Worm (Caenorhabditis elegans) whole organism, mixed stage, embryonic: ENCODE data around the gene F40F8.5.

ENCODE experiments used
- M03D4.4 ChIP-seq: sonication (generic microtip); optimal IDR thresholded peaks from 2 replicates; lab custom pipeline; 2017; ENCODE audit warnings: mild to moderate bottlenecking, missing genetic modification characterization, missing compliant biosample characterization
- bed-3 ChIP-seq: fragments of 200-800 bp; sonication (Bioruptor generic); optimal IDR thresholded peaks from 3 replicates; lab custom pipeline; 2018; ENCODE audit warnings: mild to moderate bottlenecking, missing genetic modification characterization, moderate library complexity, missing compliant biosample characterization
- blmp-1 ChIP-seq: fragments of 150-350 bp; optimal IDR thresholded peaks from 2 replicates; lab custom pipeline; 2014; ENCODE audit warnings: missing biosample characterization, missing genetic modification characterization
- ceh-39 ChIP-seq: fragments of 150-350 bp; optimal IDR thresholded peaks from 2 replicates; lab custom pipeline; 2014; ENCODE audit warnings: missing biosample characterization, missing genetic modification characterization
- ceh-43 ChIP-seq: fragments of 200-800 bp; sonication (Bioruptor generic); optimal IDR thresholded peaks from 2 replicates; lab custom pipeline; 2018; ENCODE audit warnings: mild to moderate bottlenecking, missing genetic modification characterization, moderate library complexity, missing compliant biosample characterization
- ceh-83 ChIP-seq: fragments of 200-800 bp; sonication (Bioruptor generic); optimal IDR thresholded peaks from 2 replicates; lab custom pipeline; 2018; ENCODE audit warnings: mild to moderate bottlenecking, missing genetic modification characterization, missing compliant biosample characterization
- ces-1 ChIP-seq: fragments of 150-350 bp; optimal IDR thresholded peaks from 2 replicates; lab custom pipeline; 2014; ENCODE audit warnings: missing biosample characterization, missing genetic modification reagents, missing genetic modification characterization
- cnd-1 ChIP-seq: fragments of 200-800 bp; sonication (Bioruptor generic); optimal IDR thresholded peaks from 2 replicates; lab custom pipeline; 2018; ENCODE audit warnings: mild to moderate bottlenecking, missing genetic modification characterization, missing compliant biosample characterization
- drap-1 ChIP-seq: fragments of 200-800 bp; sonication (Bioruptor generic); optimal IDR thresholded peaks from 3 replicates; lab custom pipeline; 2018; ENCODE audit warnings: mild to moderate bottlenecking, missing genetic modification characterization, missing compliant biosample characterization
- elt-1 ChIP-seq: sonication (generic microtip); optimal IDR thresholded peaks from 2 replicates; lab custom pipeline; 2017; ENCODE audit warnings: missing genetic modification characterization, mild to moderate bottlenecking, missing compliant biosample characterization, antibody characterized with exemption, moderate library complexity, borderline replicate concordance; ENCODE audit not compliant: insufficient read depth
- elt-3 ChIP-seq: fragments of 150-350 bp; optimal IDR thresholded peaks from 2 replicates; lab custom pipeline; 2014; ENCODE audit warnings: missing biosample characterization, missing genetic modification characterization
- flh-1 ChIP-seq: fragments of 200-800 bp; sonication (Bioruptor generic); optimal IDR thresholded peaks from 2 replicates; lab custom pipeline; 2018; ENCODE audit warnings: mild to moderate bottlenecking, missing genetic modification characterization, moderate library complexity, missing compliant biosample characterization
- ham-2 ChIP-seq: fragments of 200-800 bp; sonication (Bioruptor generic); optimal IDR thresholded peaks from 2 replicates; lab custom pipeline; 2018; ENCODE audit warnings: mild to moderate bottlenecking, missing genetic modification characterization, missing compliant biosample characterization
- hlh-1 ChIP-seq: fragments of 150-350 bp; optimal IDR thresholded peaks from 2 replicates; lab custom pipeline; 2014; ENCODE audit warnings: missing biosample characterization, missing genetic modification reagents, missing genetic modification characterization
- lin-13 ChIP-seq: fragments of 150-350 bp; optimal IDR thresholded peaks from 2 replicates; lab custom pipeline; 2014; ENCODE audit warnings: missing biosample characterization, missing genetic modification characterization
- lsy-2 ChIP-seq: fragments of 150-350 bp; optimal IDR thresholded peaks from 2 replicates; lab custom pipeline; 2014; ENCODE audit warnings: missing biosample characterization, missing genetic modification characterization
- mab-5 ChIP-seq: fragments of 150-350 bp; optimal IDR thresholded peaks from 2 replicates; lab custom pipeline; 2014; ENCODE audit warnings: missing biosample characterization, missing genetic modification characterization
- mls-2 ChIP-seq: sonication (generic microtip); optimal IDR thresholded peaks from 2 replicates; lab custom pipeline; 2016; ENCODE audit warnings: mild to moderate bottlenecking, missing genetic modification characterization, moderate library complexity, missing compliant biosample characterization
- nhr-12 ChIP-seq: fragments of 150-350 bp; optimal IDR thresholded peaks from 2 replicates; lab custom pipeline; 2014; ENCODE audit warnings: missing biosample characterization, missing genetic modification characterization
- nhr-237 ChIP-seq: fragments of 150-350 bp; optimal IDR thresholded peaks from 2 replicates; lab custom pipeline; 2014; ENCODE audit warnings: missing biosample characterization, missing genetic modification characterization
- nhr-28 ChIP-seq: fragments of 150-350 bp; optimal IDR thresholded peaks from 2 replicates; lab custom pipeline; 2014; ENCODE audit warnings: missing biosample characterization, missing genetic modification characterization
- pha-4 ChIP-seq: fragments of 150-350 bp; optimal IDR thresholded peaks from 2 replicates; lab custom pipeline; 2018; ENCODE audit warnings: missing biosample characterization, missing genetic modification reagents, missing genetic modification characterization
- sem-2 ChIP-seq: fragments of 200-800 bp; sonication (Bioruptor generic); optimal IDR thresholded peaks from 2 replicates; lab custom pipeline; 2018; ENCODE audit warnings: mild to moderate bottlenecking, missing genetic modification characterization, missing compliant biosample characterization
- snpc-4 ChIP-seq: fragments of 150-350 bp; optimal IDR thresholded peaks from 2 replicates; lab custom pipeline; 2014; ENCODE audit warnings: missing biosample characterization, missing genetic modification characterization
- sptf-1 ChIP-seq: sonication (generic microtip); optimal IDR thresholded peaks from 2 replicates; lab custom pipeline; 2017; ENCODE audit warnings: mild to moderate bottlenecking, missing genetic modification characterization, moderate library complexity, missing compliant biosample characterization
- tbx-8 ChIP-seq: fragments of 200-800 bp; sonication (Bioruptor generic); optimal IDR thresholded peaks from 2 replicates; lab custom pipeline; 2018; ENCODE audit warnings: mild to moderate bottlenecking, missing genetic modification characterization, moderate library complexity, missing compliant biosample characterization
- unc-39 ChIP-seq: fragments of 150-350 bp; optimal IDR thresholded peaks from 2 replicates; lab custom pipeline; 2014; ENCODE audit warnings: missing biosample characterization, missing genetic modification characterization

F40F8.5 gene

ce11 chrII:11175347-11175746, 40.6 kb upstream of the F40F8.5 start:
- no peak for TF ChIP-seq lin-13 (tag; lab: Kevin White, UChicago)
- no peak for TF ChIP-seq ham-2 (GFP tag; lab: Kevin White, UChicago)
- no peak for TF ChIP-seq blmp-1 (tag; lab: Kevin White, UChicago)
- TF ChIP-seq nhr-237 (tag; lab: Kevin White, UChicago), result no peak
- TF ChIP-seq elt-3 (tag; lab: Kevin White, UChicago), result no peak
- no peak for TF ChIP-seq bed-3 (GFP tag; lab: Kevin White, UChicago)
- TF ChIP-seq mab-5 (tag; lab: Kevin White, UChicago), result no peak
- no peak for TF ChIP-seq sem-2 (GFP tag; lab: Kevin White, UChicago)
- no peak for TF ChIP-seq tbx-8

ce11 chrII:11167039-11167438, 32.3 kb upstream of the F40F8.5 start:
- TF ChIP-seq sptf-1 (tag; lab: Kevin White, UChicago) (no peak), lsy-2 (tag; lab: Kevin White, UChicago) (no peak), elt-3 (tag; lab: Kevin White, UChicago) (no peak), ceh-39 (no peak), sem-2 (GFP tag; lab: Kevin White, UChicago) (no peak), mls-2 (tag; lab: Kevin White, UChicago) (no peak), flh-1 (no peak), nhr-28 (no peak)
- TF ChIP-seq, all 35 proteins: peak for 0

- TF ChIP-seq sptf-1 (tag; lab: Kevin White, UChicago), result peak; percentile 10
- no peak for TF ChIP-seq ceh-43 (GFP tag; lab: Kevin White, UChicago)
- peak; percentile 48 for TF ChIP-seq ces-1 (GFP tag; lab: Kevin White, UChicago)
Measured at ce11 chrII:11166414-11166813, 31.7 kb upstream of the F40F8.5 start.

DNA sequence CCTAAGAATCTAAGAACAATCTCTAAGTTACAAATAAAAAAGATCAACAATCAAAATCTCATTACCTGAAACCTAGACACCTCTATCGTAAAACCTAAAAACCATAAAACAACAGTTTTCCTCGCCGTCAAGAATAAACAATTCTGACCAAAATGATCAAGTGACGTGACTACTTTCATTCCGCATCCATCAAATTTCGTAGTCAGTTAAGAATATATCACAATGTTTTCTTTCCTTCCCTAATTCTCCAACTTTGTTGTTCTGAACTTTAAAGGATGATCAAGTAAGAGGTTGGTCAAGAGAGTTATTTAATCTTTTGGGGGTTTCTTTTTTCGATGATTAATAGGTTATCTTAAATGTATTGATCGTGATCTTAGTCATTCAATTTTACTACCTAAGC, 28.6 kb upstream of the F40F8.5 start:
- TF ChIP-seq mls-2 (tag; lab: Kevin White, UChicago) (no peak), snpc-4 (no peak), unc-39 (tag; lab: Kevin White, UChicago) (no peak), nhr-12 (tag; lab: Kevin White, UChicago) (no peak), sem-2 (GFP tag; lab: Kevin White, UChicago) (no peak), elt-3 (tag; lab: Kevin White, UChicago) (no peak), lin-13 (tag; lab: Kevin White, UChicago) (no peak), sptf-1 (tag; lab: Kevin White, UChicago) (no peak), ceh-39 (no peak), ceh-43 (GFP tag; lab: Kevin White, UChicago) (no peak), drap-1 (no peak), blmp-1 (tag; lab: Kevin White, UChicago) (no peak), lsy-2 (tag; lab: Kevin White, UChicago) (no peak)

DNA sequence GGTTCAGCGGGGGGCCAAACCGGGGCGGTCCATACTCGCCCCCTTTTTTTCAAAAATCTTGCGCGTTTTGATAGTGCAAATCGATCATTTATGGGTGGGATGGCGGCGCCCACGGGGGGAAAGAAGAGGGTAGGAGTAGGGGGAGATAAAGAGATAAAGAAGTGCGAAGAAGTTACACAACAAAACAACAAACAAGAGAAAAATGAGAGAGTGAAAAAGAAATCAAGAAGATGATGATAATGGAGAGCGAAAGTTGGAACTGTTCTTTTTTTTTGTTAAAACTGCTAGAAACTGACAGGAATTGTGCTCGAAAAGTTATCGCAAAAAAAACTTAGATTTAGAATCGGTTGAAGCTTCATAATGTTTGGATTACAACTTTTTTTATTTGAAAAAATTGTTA, 27.7 kb upstream of the F40F8.5 start, which contains the start of gene ptr-13:
TSS of gene ptr-13 (minus strand) at position 92 of the 400 bp plus-strand sequence.
- TF ChIP-seq sem-2 (GFP tag; lab: Kevin White, UChicago) (no peak), mab-5 (tag; lab: Kevin White, UChicago) (no peak), cnd-1 (no peak), pha-4 (tag; lab: Kevin White, UChicago) (no peak)

DNA sequence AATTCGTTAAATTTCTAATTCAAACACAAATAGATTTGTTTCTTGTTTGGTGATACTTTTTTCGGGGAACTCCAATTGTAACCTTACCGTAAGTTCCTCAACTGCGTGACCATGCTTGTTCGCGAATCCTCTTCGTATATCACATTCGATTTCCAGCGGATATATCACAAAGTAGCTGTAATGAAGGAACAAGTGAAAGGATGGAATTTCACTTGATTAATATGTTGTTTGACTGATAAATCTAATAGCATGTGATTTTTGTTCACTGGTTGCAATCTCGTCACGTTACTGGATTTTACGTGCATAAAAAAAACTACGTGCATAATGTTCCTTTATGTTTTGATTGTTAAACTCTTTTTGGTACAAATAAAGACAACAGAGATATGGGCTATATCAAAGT, 26.9 kb upstream of the F40F8.5 start:
- TF ChIP-seq drap-1 (no peak), sem-2 (GFP tag; lab: Kevin White, UChicago) (no peak), unc-39 (tag; lab: Kevin White, UChicago) (no peak), blmp-1 (tag; lab: Kevin White, UChicago) (no peak), nhr-237 (tag; lab: Kevin White, UChicago) (no peak), cnd-1 (no peak), M03D4.4 (tag; lab: Kevin White, UChicago) (no peak), bed-3 (GFP tag; lab: Kevin White, UChicago) (no peak), snpc-4 (no peak), elt-3 (tag; lab: Kevin White, UChicago) (no peak), ceh-83 (no peak), flh-1 (no peak), elt-1 (tag; lab: Kevin White, UChicago) (no peak), ham-2 (GFP tag; lab: Kevin White, UChicago) (no peak), pha-4 (tag; lab: Kevin White, UChicago) (no peak), hlh-1 (no peak), lin-13 (tag; lab: Kevin White, UChicago) (no peak), mls-2 (tag; lab: Kevin White, UChicago) (no peak)
